Worm (Caenorhabditis elegans): ENCODE results near the gene E04F6.6.

The E04F6.6 gene

ce11 chrII:7236937-7237336, 37.6 kb upstream of the E04F6.6 start (continued):
- TF ChIP-seq ztf-18 (tag; optimal IDR thresholded peaks at IDR 0.05): no peak
- peak; percentile 2 for TF ChIP-seq tbp1 (GFP tag; optimal IDR thresholded peaks at IDR 0.05)
- 0 out of 2 replicates have a peak, but pooled peaks have one; percentile 64 for TF ChIP-seq F37B4.10 (GFP tag; IDR thresholded peaks at IDR 0.05)
- TF ChIP-seq nfya-2 (GFP tag; IDR thresholded peaks at IDR 0.05): no peak

ce11 chrII:7233274-7233673, 33.9 kb upstream of the E04F6.6 start:
- no peak for TF ChIP-seq hmg-1.2 (GFP tag; IDR thresholded peaks at IDR 0.05)
- no peak for TF ChIP-seq F39B2.1 (GFP tag; IDR thresholded peaks at IDR 0.05)
- TF ChIP-seq lag-1 (GFP tag; IDR thresholded peaks at IDR 0.05): no peak
- peak; percentile 28 for TF ChIP-seq nhr-80 (tag; optimal IDR thresholded peaks at IDR 0.05)
- no peak for TF ChIP-seq egl-18 (GFP tag; IDR thresholded peaks at IDR 0.05)
- TF ChIP-seq akir-1 (GFP tag; optimal IDR thresholded peaks at IDR 0.05): no peak
- no peak for TF ChIP-seq snpc-1.1 (tag; optimal IDR thresholded peaks at IDR 0.05; ENCODE audit: insufficient read depth)

- TF ChIP-seq nhr-80 (tag; optimal IDR thresholded peaks at IDR 0.05) (peak; percentile 52), Y53G8AR.9 (GFP tag; conservative IDR thresholded peaks at IDR 0.05) (no peak)
Observed at ce11 chrII:7232517-7232916, 33.2 kb upstream of the E04F6.6 start, which contains the start of gene ctsa-3.1. TSS of gene ctsa-3.1 (plus strand) at chrII:7232853.

- TF ChIP-seq dpff-1 (tag; optimal IDR thresholded peaks at IDR 0.05) (no peak), him-1 (tag; optimal IDR thresholded peaks at IDR 0.05) (peak; percentile 35), D2030.7 (GFP tag; IDR thresholded peaks at IDR 0.05) (0 out of 2 replicates have a peak, but pooled peaks have one; percentile 21), F57A8.1 (GFP tag; optimal IDR thresholded peaks at IDR 0.05) (no peak), let-526 (GFP tag; IDR thresholded peaks at IDR 0.05) (no peak), snpc-3.4 (tag; optimal IDR thresholded peaks at IDR 0.05) (peak; percentile 15), snpc-1.1 (tag; optimal IDR thresholded peaks at IDR 0.05; ENCODE audit: insufficient read depth) (peak; percentile 89), tbp1 (GFP tag; optimal IDR thresholded peaks at IDR 0.05) (peak; percentile 68), snpc-4 (GFP tag; optimal IDR thresholded peaks at IDR 0.05) (peak; percentile 81), snpc-4 (tag; optimal IDR thresholded peaks at IDR 0.05) (peak; percentile 90 to 93 (median 91)), hmg-1.2 (GFP tag; IDR thresholded peaks at IDR 0.05) (peak; percentile 76), rpc-1 (optimal IDR thresholded peaks at IDR 0.05) (no peak), rpc-1 (tag; optimal IDR thresholded peaks at IDR 0.05) (peak; percentile 25)
Observed at ce11 chrII:7231951-7232350, 32.6 kb upstream of the E04F6.6 start.

ce11 chrII:7230684-7231083, 31.3 kb upstream of the E04F6.6 start:
- TF ChIP-seq F10E7.11 (tag; optimal IDR thresholded peaks at IDR 0.05) (no peak), F33H1.4 (GFP tag; IDR thresholded peaks at IDR 0.05) (no peak), F23B12.7 (tag; optimal IDR thresholded peaks at IDR 0.05; ENCODE audit: insufficient read depth) (no peak), ekl-4 (GFP tag; IDR thresholded peaks at IDR 0.05) (no peak), hsf-1 (GFP tag; IDR thresholded peaks at IDR 0.05) (no peak), snpc-1.1 (tag; optimal IDR thresholded peaks at IDR 0.05; ENCODE audit: insufficient read depth) (no peak), D2030.7 (GFP tag; IDR thresholded peaks at IDR 0.05) (no peak), hlh-26 (GFP tag; conservative IDR thresholded peaks at IDR 0.05) (no peak), tlf-1 (GFP tag; optimal IDR thresholded peaks at IDR 0.05) (no peak)

- TF ChIP-seq Y53G8AR.9 (GFP tag; conservative IDR thresholded peaks at IDR 0.05) (no peak), ama-1 (optimal IDR thresholded peaks at IDR 0.05) (peak; percentile 62), ama-1 (GFP tag; optimal IDR thresholded peaks at IDR 0.05) (no peak), unc-62 (GFP tag; optimal IDR thresholded peaks at IDR 0.05) (no peak), snpc-3.4 (tag; optimal IDR thresholded peaks at IDR 0.05) (no peak), hsf-1 (GFP tag; IDR thresholded peaks at IDR 0.05) (0 out of 2 replicates have a peak, but pooled peaks have one; percentile 37), snpc-1.3 (tag; optimal IDR thresholded peaks at IDR 0.05; ENCODE audit: insufficient read depth) (no peak)
Observed at ce11 chrII:7228646-7229200, 29.4 kb upstream of the E04F6.6 start, which contains the start of gene F32A5.4. TSS of gene F32A5.4 (plus strand) at chrII:7229150.
